Worm (Caenorhabditis elegans): Measurements from ENCODE around the gene D1044.6.

DNA sequence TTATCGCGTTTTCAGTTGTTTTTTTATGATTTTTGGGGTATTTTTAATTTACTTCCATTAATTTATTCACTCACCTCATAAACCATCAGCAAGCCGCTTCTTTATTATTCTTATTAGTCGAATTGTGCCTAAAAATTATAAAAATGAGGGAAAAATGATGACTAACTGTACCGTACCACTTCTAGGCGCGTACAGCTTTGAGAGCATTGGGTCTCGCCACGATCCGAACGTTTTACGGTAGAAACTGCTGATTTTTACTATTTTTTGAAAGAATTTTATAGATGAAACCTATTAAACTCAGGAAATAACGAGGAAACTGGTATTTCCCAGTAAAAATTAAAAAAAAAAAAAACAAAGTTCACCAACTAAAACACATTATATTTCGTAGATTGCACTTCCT, at the start of gene D1044.6:
- no peak for TF ChIP-seq lin-13 (GFP tag; optimal IDR thresholded peaks at IDR 0.05)
- TF ChIP-seq nhr-10 (tag; optimal IDR thresholded peaks at IDR 0.05): no peak
- no peak for TF ChIP-seq nhr-6 (tag; optimal IDR thresholded peaks at IDR 0.05)
- no peak for TF ChIP-seq skn-1 (tag; optimal IDR thresholded peaks at IDR 0.05)
- no peak for TF ChIP-seq mab-5 (tag; optimal IDR thresholded peaks at IDR 0.05)
